In genomic region chrX:6665129-6665858, ce11 we compare ENCODE assay signal across 6 worm cellular contexts.
TF ChIP-seq lines count a peak whose summit lies in the region.

No protein-coding gene starts in this region.

TF ChIP-seq in whole organism, L1 larva, 84 proteins besides CTCF, POLR2A, EP300 and RAD21:
- peak; percentile 17 for TF ChIP-seq nhr-90 (tag; optimal IDR thresholded peaks at IDR 0.05; lab: Kevin White, UChicago; ENCODE audit: poor library complexity)
- peak; percentile 42 for TF ChIP-seq nhr-71 (tag; optimal IDR thresholded peaks at IDR 0.05; lab: Kevin White, UChicago)
- peak; percentile 16 for TF ChIP-seq nhr-20 (tag; optimal IDR thresholded peaks at IDR 0.05; lab: Kevin White, UChicago)
- TF ChIP-seq mdl-1 (tag; optimal IDR thresholded peaks at IDR 0.05; lab: Kevin White, UChicago) = peak in 1 of 2 experiments; percentile 1
- no peak for TF ChIP-seq pag-3 (tag; optimal IDR thresholded peaks at IDR 0.05; lab: Kevin White, UChicago; ENCODE audit: borderline replicate concordance, insufficient read depth)
- TF ChIP-seq fkh-8 (tag; optimal IDR thresholded peaks at IDR 0.05; lab: Kevin White, UChicago) = peak; percentile 12
- TF ChIP-seq unc-30 (tag; optimal IDR thresholded peaks at IDR 0.05; lab: Kevin White, UChicago) = no peak
- TF ChIP-seq grh-1 (GFP tag; IDR thresholded peaks at IDR 0.05; lab: Robert Waterston, UW) = no peak
- TF ChIP-seq lin-35 (GFP tag; optimal IDR thresholded peaks at IDR 0.05; lab: Kevin White, UChicago) = peak in 1 of 2 experiments; percentile 23
- peak; percentile 46 for TF ChIP-seq dsc-1 (tag; optimal IDR thresholded peaks at IDR 0.05; lab: Kevin White, UChicago)
- TF ChIP-seq elt-2 (tag; optimal IDR thresholded peaks at IDR 0.05; lab: Kevin White, UChicago) = peak; percentile 27

TF ChIP-seq in whole organism, L2 larva, 48 proteins besides CTCF, POLR2A, EP300 and RAD21:
- TF ChIP-seq lin-13 (GFP tag; optimal IDR thresholded peaks at IDR 0.05; lab: Kevin White, UChicago) (no peak), ama-1 (optimal IDR thresholded peaks at IDR 0.05; lab: Kevin White, UChicago) (no peak), crh-2 (tag; optimal IDR thresholded peaks at IDR 0.05; lab: Kevin White, UChicago) (peak; percentile 42), nhr-237 (tag; optimal IDR thresholded peaks at IDR 0.05; lab: Kevin White, UChicago) (no peak), unc-55 (GFP tag; optimal IDR thresholded peaks at IDR 0.05; lab: Kevin White, UChicago) (no peak), ceh-16 (tag; optimal IDR thresholded peaks at IDR 0.05; lab: Kevin White, UChicago) (no peak), lsy-2 (tag; optimal IDR thresholded peaks at IDR 0.05; lab: Kevin White, UChicago) (no peak), nhr-6 (tag; optimal IDR thresholded peaks at IDR 0.05; lab: Kevin White, UChicago) (no peak), egl-27 (tag; optimal IDR thresholded peaks at IDR 0.05; lab: Kevin White, UChicago) (no peak), sma-3 (GFP tag; optimal IDR thresholded peaks at IDR 0.05; lab: Kevin White, UChicago) (peak; percentile 62), nhr-12 (tag; optimal IDR thresholded peaks at IDR 0.05; lab: Kevin White, UChicago) (no peak), aly-2 (tag; optimal IDR thresholded peaks at IDR 0.05; lab: Kevin White, UChicago) (no peak), fos-1 (tag; optimal IDR thresholded peaks at IDR 0.05; lab: Kevin White, UChicago) (peak; percentile 33), sma-9 (GFP tag; optimal IDR thresholded peaks at IDR 0.05; lab: Kevin White, UChicago) (peak; percentile 54), sma-9 (tag; optimal IDR thresholded peaks at IDR 0.05; lab: Kevin White, UChicago) (no peak), nhr-129 (tag; optimal IDR thresholded peaks at IDR 0.05; lab: Kevin White, UChicago) (peak; percentile 6)
TF ChIP-seq in whole organism, L2 larva: peak in this region for 5.

TF ChIP-seq in whole organism, L3 larva, 47 proteins besides CTCF, POLR2A, EP300 and RAD21:
- TF ChIP-seq ZK546.5 (tag; optimal IDR thresholded peaks at IDR 0.05; lab: Kevin White, UChicago) = no peak
- no peak for TF ChIP-seq egl-27 (tag; optimal IDR thresholded peaks at IDR 0.05; lab: Kevin White, UChicago)
- TF ChIP-seq eor-1 (tag; optimal IDR thresholded peaks at IDR 0.05; lab: Kevin White, UChicago) = no peak
- TF ChIP-seq nhr-43 (tag; optimal IDR thresholded peaks at IDR 0.05; lab: Kevin White, UChicago; ENCODE audit: poor library complexity, severe bottlenecking) = no peak
- TF ChIP-seq elt-1 (tag; optimal IDR thresholded peaks at IDR 0.05; lab: Kevin White, UChicago) = peak; percentile 68
- no peak for TF ChIP-seq unc-62 (GFP tag; optimal IDR thresholded peaks at IDR 0.05; lab: Kevin White, UChicago)
- TF ChIP-seq tbx-2 (tag; optimal IDR thresholded peaks at IDR 0.05; lab: Kevin White, UChicago) = no peak
- peak; percentile 72 for TF ChIP-seq elt-2 (tag; optimal IDR thresholded peaks at IDR 0.05; lab: Kevin White, UChicago)
- no peak for TF ChIP-seq elt-3 (tag; optimal IDR thresholded peaks at IDR 0.05; lab: Kevin White, UChicago)
- TF ChIP-seq lin-39 (tag; optimal IDR thresholded peaks at IDR 0.05; lab: Kevin White, UChicago) = no peak
- no peak for TF ChIP-seq nhr-76 (tag; optimal IDR thresholded peaks at IDR 0.05; lab: Kevin White, UChicago)
- TF ChIP-seq lsy-12 (tag; optimal IDR thresholded peaks at IDR 0.05; lab: Kevin White, UChicago) = no peak
- TF ChIP-seq pqm-1 (tag; optimal IDR thresholded peaks at IDR 0.05; lab: Kevin White, UChicago) = peak; percentile 53
- peak; percentile 1 for TF ChIP-seq nfya-1 (tag; optimal IDR thresholded peaks at IDR 0.05; lab: Kevin White, UChicago; ENCODE audit: insufficient read depth)
- no peak for TF ChIP-seq daf-12 (tag; optimal IDR thresholded peaks at IDR 0.05; lab: Kevin White, UChicago)

TF ChIP-seq in whole organism, L4 larva, 104 proteins besides CTCF, POLR2A, EP300 and RAD21 (continues in another document):
- no peak for TF ChIP-seq ZK546.5 (tag; optimal IDR thresholded peaks at IDR 0.05; lab: Kevin White, UChicago)
- no peak for TF ChIP-seq mep-1 (tag; optimal IDR thresholded peaks at IDR 0.05; lab: Kevin White, UChicago)
- TF ChIP-seq nhr-77 (tag; optimal IDR thresholded peaks at IDR 0.05; lab: Kevin White, UChicago) = no peak
- TF ChIP-seq php-3 (GFP tag; IDR thresholded peaks at IDR 0.05; lab: Robert Waterston, UW) = 0 out of 2 replicates have a peak, but pooled peaks have one; percentile 28
- no peak for TF ChIP-seq nhr-41 (GFP tag; IDR thresholded peaks at IDR 0.05; lab: Robert Waterston, UW)
- TF ChIP-seq nhr-28 (tag; optimal IDR thresholded peaks at IDR 0.05; lab: Kevin White, UChicago) = peak; percentile 75
- no peak for TF ChIP-seq ceh-44 (GFP tag; IDR thresholded peaks at IDR 0.05; lab: Robert Waterston, UW)
- peak; percentile 81 for TF ChIP-seq hlh-11 (tag; optimal IDR thresholded peaks at IDR 0.05; lab: Kevin White, UChicago)
- no peak for TF ChIP-seq lin-1 (GFP tag; IDR thresholded peaks at IDR 0.05; lab: Robert Waterston, UW)
- TF ChIP-seq madf-5 (GFP tag; IDR thresholded peaks at IDR 0.05; lab: Robert Waterston, UW) = no peak
- no peak for TF ChIP-seq tag-97 (GFP tag; IDR thresholded peaks at IDR 0.05; lab: Robert Waterston, UW)
- no peak for TF ChIP-seq madf-9 (GFP tag; conservative IDR thresholded peaks at IDR 0.05; lab: Robert Waterston, UW)
- TF ChIP-seq T20F7.1 (GFP tag; optimal IDR thresholded peaks at IDR 0.05; lab: Kevin White, UChicago) = no peak
- peak in 1 of 2 experiments; percentile 36 for TF ChIP-seq mdl-1 (tag; optimal IDR thresholded peaks at IDR 0.05; lab: Kevin White, UChicago)
- no peak for TF ChIP-seq daf-16 (GFP tag; optimal IDR thresholded peaks at IDR 0.05; lab: Kevin White, UChicago)
- peak; percentile 49 for TF ChIP-seq daf-16 (tag; optimal IDR thresholded peaks at IDR 0.05; lab: Kevin White, UChicago)
- TF ChIP-seq Y105C5A.15 (GFP tag; IDR thresholded peaks at IDR 0.05; lab: Robert Waterston, UW) = no peak
- TF ChIP-seq lin-13 (GFP tag; optimal IDR thresholded peaks at IDR 0.05; lab: Kevin White, UChicago) = no peak
- TF ChIP-seq fos-1 (tag; optimal IDR thresholded peaks at IDR 0.05; lab: Kevin White, UChicago) = no peak

TF ChIP-seq in whole organism, mixed stage, embryonic, 35 proteins besides CTCF, POLR2A, EP300 and RAD21:
- TF ChIP-seq ham-2 (GFP tag; optimal IDR thresholded peaks at IDR 0.05; lab: Kevin White, UChicago) (no peak), elt-1 (tag; optimal IDR thresholded peaks at IDR 0.05; lab: Kevin White, UChicago; ENCODE audit: borderline replicate concordance, insufficient read depth) (peak; percentile 51), unc-39 (tag; optimal IDR thresholded peaks at IDR 0.05; lab: Kevin White, UChicago) (no peak), nhr-2 (tag; optimal IDR thresholded peaks at IDR 0.05; lab: Kevin White, UChicago) (no peak), lsy-2 (tag; optimal IDR thresholded peaks at IDR 0.05; lab: Kevin White, UChicago) (no peak)

TF ChIP-seq in whole organism, young adult, 124 proteins besides CTCF, POLR2A, EP300 and RAD21:
- TF ChIP-seq chd-7 (tag; optimal IDR thresholded peaks at IDR 0.05; lab: Kevin White, UChicago) = no peak
- no peak for TF ChIP-seq aptf-3 (GFP tag; IDR thresholded peaks at IDR 0.05; lab: Robert Waterston, UW)
- TF ChIP-seq nhr-80 (tag; optimal IDR thresholded peaks at IDR 0.05; lab: Kevin White, UChicago) = peak; percentile 32
- TF ChIP-seq pha-4 (tag; optimal IDR thresholded peaks at IDR 0.05; lab: Kevin White, UChicago) = no peak
